Worm (Caenorhabditis elegans) whole organism, mixed stage, embryonic: ENCODE measurements around the gene dhs-20.

Source experiments
- M03D4.4 ChIP-seq: sonication (generic microtip); optimal IDR thresholded peaks from 2 replicates; lab custom pipeline; 2017; ENCODE audit warnings: mild to moderate bottlenecking, missing genetic modification characterization, missing compliant biosample characterization
- cnd-1 ChIP-seq: fragments of 200-800 bp; sonication (Bioruptor generic); optimal IDR thresholded peaks from 2 replicates; lab custom pipeline; 2018; ENCODE audit warnings: mild to moderate bottlenecking, missing genetic modification characterization, missing compliant biosample characterization
- lin-13 ChIP-seq: fragments of 150-350 bp; optimal IDR thresholded peaks from 2 replicates; lab custom pipeline; 2014; ENCODE audit warnings: missing biosample characterization, missing genetic modification characterization

DNA sequence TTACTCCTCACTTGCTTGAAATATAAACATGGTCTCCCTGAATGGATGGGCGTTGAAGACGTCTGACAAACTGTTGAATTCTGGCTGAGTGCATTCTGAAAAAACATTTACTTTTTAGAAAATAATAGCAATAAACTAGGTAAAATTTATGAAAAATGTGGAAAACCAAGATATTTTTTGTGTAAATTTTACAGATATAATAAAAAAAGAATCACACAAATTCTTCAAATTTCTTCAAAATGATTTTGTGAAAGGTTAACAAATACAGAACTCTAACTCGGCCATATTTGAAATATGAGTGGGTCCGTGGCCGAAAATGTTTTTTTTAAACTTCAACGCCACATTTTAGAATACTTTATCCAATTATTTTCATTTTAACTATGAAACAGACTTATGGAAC lies 13.8 kb upstream of the dhs-20 start, which contains the start of gene glb-15:
- TF ChIP-seq cnd-1 (tag; lab: Kevin White, UChicago) (no peak), M03D4.4 (no peak), lin-13 (tag; lab: Kevin White, UChicago) (no peak)
